Fruit fly (Drosophila melanogaster) whole organism, embryonic: ENCODE measurements around the gene scny.

Experiments used
- Adf1 ChIP-seq: fragments of 200-800 bp; sonication (Bioruptor generic); IDR thresholded peaks from 2 replicates; pipeline ENCODE4 v1.3.6; 2022; ENCODE audit warnings: missing biosample characterization, missing genetic modification characterization
- CG10366 ChIP-seq: fragments of 200-800 bp; sonication (Bioruptor generic); IDR thresholded peaks from 2 replicates; pipeline ENCODE4 v1.3.6; 2022; ENCODE audit warnings: missing biosample characterization, missing genetic modification characterization
- CG10565 ChIP-seq: fragments of 200-800 bp; sonication (Bioruptor generic); optimal IDR thresholded peaks from 3 replicates; lab custom pipeline; 2016; ENCODE audit warnings: missing biosample characterization, mild to moderate bottlenecking, missing genetic modification characterization
- CG12071 ChIP-seq: fragments of 200-800 bp; sonication (Bioruptor generic); optimal IDR thresholded peaks from 3 replicates; lab custom pipeline; 2018; ENCODE audit warnings: missing biosample characterization, mild to moderate bottlenecking, missing genetic modification characterization
- CG14050 ChIP-seq: fragments of 200-800 bp; sonication (Bioruptor generic); IDR thresholded peaks from 3 replicates; pipeline ENCODE4 v1.3.6; 2022; ENCODE audit warnings: missing biosample characterization, missing genetic modification characterization
- CG15073 ChIP-seq: fragments of 200-800 bp; sonication (Bioruptor generic); optimal IDR thresholded peaks from 2 replicates; lab custom pipeline; 2016; ENCODE audit warnings: missing biosample characterization, missing genetic modification characterization
- CG1529 ChIP-seq: fragments of 200-800 bp; sonication (Bioruptor generic); optimal IDR thresholded peaks from 3 replicates; lab custom pipeline; 2018; ENCODE audit warnings: missing biosample characterization, missing genetic modification characterization
- CG16813 ChIP-seq: fragments of 200-800 bp; sonication (Bioruptor generic); IDR thresholded peaks from 3 replicates; pipeline ENCODE4 v1.3.6; 2022; ENCODE audit warnings: missing biosample characterization, missing genetic modification characterization; ENCODE audit not compliant: partially characterized antibody
- CG16863 ChIP-seq: fragments of 200-800 bp; sonication (Bioruptor generic); optimal IDR thresholded peaks from 3 replicates; lab custom pipeline; 2016; ENCODE audit warnings: missing biosample characterization, missing genetic modification characterization
- CG18619 ChIP-seq: fragments of 200-800 bp; sonication (Bioruptor generic); optimal IDR thresholded peaks from 3 replicates; lab custom pipeline; 2017; ENCODE audit warnings: missing biosample characterization, mild to moderate bottlenecking, missing genetic modification characterization
- CG2202 ChIP-seq: fragments of 200-800 bp; sonication (Bioruptor generic); optimal IDR thresholded peaks from 2 replicates; lab custom pipeline; 2018; ENCODE audit warnings: missing biosample characterization, mild to moderate bottlenecking, missing genetic modification characterization
- CG32772 ChIP-seq: fragments of 200-800 bp; sonication (Bioruptor generic); IDR thresholded peaks from 2 replicates; pipeline ENCODE4 v1.3.6; 2022; ENCODE audit warnings: missing biosample characterization, missing genetic modification characterization
- CG3847 ChIP-seq: fragments of 200-800 bp; sonication (Bioruptor generic); IDR thresholded peaks from 2 replicates; pipeline ENCODE4 v1.3.6; 2022; ENCODE audit warnings: missing biosample characterization, missing genetic modification characterization
- CG4282 ChIP-seq: fragments of 200-800 bp; sonication (Bioruptor generic); optimal IDR thresholded peaks from 2 replicates; lab custom pipeline; 2016; ENCODE audit warnings: missing biosample characterization, missing genetic modification characterization
- CG5953 ChIP-seq: fragments of 200-800 bp; sonication (Bioruptor generic); IDR thresholded peaks from 2 replicates; pipeline ENCODE4 v1.3.6; 2022; ENCODE audit warnings: missing biosample characterization, missing genetic modification characterization
- CG6765 ChIP-seq: fragments of 200-800 bp; sonication (Bioruptor generic); optimal IDR thresholded peaks from 3 replicates; lab custom pipeline; 2017; ENCODE audit warnings: missing biosample characterization, mild to moderate bottlenecking, missing genetic modification characterization
- CG9437 ChIP-seq: fragments of 200-800 bp; sonication (Bioruptor generic); optimal IDR thresholded peaks from 2 replicates; lab custom pipeline; 2018; ENCODE audit warnings: missing biosample characterization, mild to moderate bottlenecking, missing genetic modification characterization
- CG9727 ChIP-seq: fragments of 200-800 bp; sonication (Bioruptor generic); optimal IDR thresholded peaks from 3 replicates; lab custom pipeline; 2017; ENCODE audit warnings: missing biosample characterization, mild to moderate bottlenecking, missing genetic modification characterization
- D19B ChIP-seq: fragments of 200-800 bp; sonication (Bioruptor generic); optimal IDR thresholded peaks from 2 replicates; lab custom pipeline; 2017; ENCODE audit warnings: missing biosample characterization, mild to moderate bottlenecking, missing genetic modification characterization
- Dip2 ChIP-seq: fragments of 200-800 bp; sonication (Bioruptor generic); IDR thresholded peaks from 2 replicates; pipeline ENCODE4 v1.3.6; 2022; ENCODE audit warnings: missing biosample characterization, missing genetic modification characterization
- Dp ChIP-seq: fragments of 200-800 bp; sonication (Bioruptor generic); optimal IDR thresholded peaks from 2 replicates; lab custom pipeline; 2018; ENCODE audit warnings: missing biosample characterization, mild to moderate bottlenecking, missing genetic modification characterization, moderate library complexity
- Fer1 ChIP-seq: fragments of 200-800 bp; sonication (Bioruptor generic); optimal IDR thresholded peaks from 2 replicates; lab custom pipeline; 2017; ENCODE audit warnings: missing biosample characterization, mild to moderate bottlenecking, missing genetic modification characterization
- Fer3 ChIP-seq: fragments of 200-800 bp; sonication (Bioruptor generic); optimal IDR thresholded peaks from 2 replicates; lab custom pipeline; 2018; ENCODE audit warnings: missing biosample characterization, mild to moderate bottlenecking, missing genetic modification characterization, moderate library complexity
- HLHmδ ChIP-seq: fragments of 200-800 bp; sonication (Bioruptor generic); optimal IDR thresholded peaks from 2 replicates; lab custom pipeline; 2018; ENCODE audit warnings: missing biosample characterization, mild to moderate bottlenecking, missing genetic modification characterization, moderate library complexity
- Hr3 ChIP-seq: fragments of 200-800 bp; sonication (Bioruptor generic); optimal IDR thresholded peaks from 3 replicates; lab custom pipeline; 2016; ENCODE audit warnings: missing biosample characterization, missing genetic modification characterization
- Hr51 ChIP-seq, 2 experiments: fragments of 200-800 bp; sonication (Bioruptor generic); optimal IDR thresholded peaks; 2 replicates in 1 of 2; 3 replicates in 1 of 2; lab custom pipeline; 2016 to 2018; ENCODE audit warnings: missing biosample characterization in 2 of 2, missing genetic modification characterization in 2 of 2, mild to moderate bottlenecking in 1 of 2, moderate library complexity in 1 of 2
- Jarid2 ChIP-seq: fragments of 200-800 bp; sonication (Bioruptor generic); optimal IDR thresholded peaks from 3 replicates; lab custom pipeline; 2017; ENCODE audit warnings: mild to moderate bottlenecking, missing biosample characterization, missing genetic modification reagents, missing genetic modification characterization
- Mad ChIP-seq: fragments of 200-800 bp; sonication (Bioruptor generic); optimal IDR thresholded peaks from 2 replicates; lab custom pipeline; 2016; ENCODE audit warnings: missing biosample characterization, missing genetic modification characterization
- Meics ChIP-seq: fragments of 200-800 bp; sonication (Bioruptor generic); optimal IDR thresholded peaks from 2 replicates; lab custom pipeline; 2017; ENCODE audit warnings: missing biosample characterization, mild to moderate bottlenecking, missing genetic modification characterization
- NC2β ChIP-seq: fragments of 200-800 bp; sonication (Bioruptor generic); optimal IDR thresholded peaks from 2 replicates; lab custom pipeline; 2016; ENCODE audit warnings: missing biosample characterization, missing genetic modification characterization
- Nf-YB ChIP-seq: fragments of 200-800 bp; sonication (Bioruptor generic); optimal IDR thresholded peaks from 3 replicates; lab custom pipeline; 2019; ENCODE audit warnings: missing biosample characterization, mild to moderate bottlenecking, missing genetic modification characterization, moderate library complexity
- Opbp ChIP-seq: fragments of 200-800 bp; sonication (Bioruptor generic); IDR thresholded peaks from 3 replicates; pipeline ENCODE4 v1.3.6; 2022; ENCODE audit warnings: missing biosample characterization, missing genetic modification characterization; ENCODE audit not compliant: partially characterized antibody
- Rx ChIP-seq: fragments of 200-800 bp; sonication (Bioruptor generic); IDR thresholded peaks from 2 replicates; pipeline ENCODE4 v1.3.6; 2022; ENCODE audit warnings: missing biosample characterization, missing genetic modification characterization
- Sin3A ChIP-seq: fragments of >200 bp; optimal IDR thresholded peaks from 2 replicates; lab custom pipeline; 2018
- Xbp1 ChIP-seq: fragments of 200-800 bp; sonication (Bioruptor generic); optimal IDR thresholded peaks from 3 replicates; lab custom pipeline; 2016; ENCODE audit warnings: missing biosample characterization, mild to moderate bottlenecking, missing genetic modification characterization
- Xrp1 ChIP-seq: fragments of 200-800 bp; sonication (Bioruptor generic); IDR thresholded peaks from 2 replicates; pipeline ENCODE4 v1.3.6; 2022; ENCODE audit warnings: missing biosample characterization, missing genetic modification characterization
- bigmax ChIP-seq: fragments of 200-800 bp; sonication (Bioruptor generic); optimal IDR thresholded peaks from 2 replicates; lab custom pipeline; 2018; ENCODE audit warnings: missing biosample characterization, mild to moderate bottlenecking, missing genetic modification characterization
- bowl ChIP-seq: fragments of 200-800 bp; sonication (Bioruptor generic); IDR thresholded peaks from 2 replicates; pipeline ENCODE4 v1.3.6; 2022; ENCODE audit warnings: missing biosample characterization, missing genetic modification characterization
- dimm ChIP-seq: fragments of 200-800 bp; sonication (Bioruptor generic); IDR thresholded peaks from 2 replicates; pipeline ENCODE4 v1.3.6; 2022; ENCODE audit warnings: missing biosample characterization, missing genetic modification characterization
- fd96Cb ChIP-seq: fragments of 200-800 bp; sonication (Bioruptor generic); optimal IDR thresholded peaks from 2 replicates; lab custom pipeline; 2018; ENCODE audit warnings: missing biosample characterization, mild to moderate bottlenecking, missing genetic modification characterization, moderate library complexity
- grau ChIP-seq: fragments of 200-800 bp; optimal IDR thresholded peaks from 3 replicates; lab custom pipeline; 2019; ENCODE audit warnings: missing biosample characterization, mild to moderate bottlenecking, missing genetic modification characterization, moderate library complexity
- jing ChIP-seq: fragments of 200-800 bp; sonication (Bioruptor generic); optimal IDR thresholded peaks from 2 replicates; lab custom pipeline; 2018; ENCODE audit warnings: missing biosample characterization, mild to moderate bottlenecking, missing genetic modification characterization
- kay ChIP-seq: fragments of 200-800 bp; sonication (Bioruptor generic); optimal IDR thresholded peaks from 2 replicates; lab custom pipeline; 2016; ENCODE audit warnings: missing biosample characterization, missing genetic modification characterization
- nerfin-1 ChIP-seq: fragments of 200-800 bp; sonication (Bioruptor generic); optimal IDR thresholded peaks from 3 replicates; lab custom pipeline; 2019; ENCODE audit warnings: missing biosample characterization, mild to moderate bottlenecking, missing genetic modification characterization, moderate library complexity
- nom ChIP-seq: fragments of 200-800 bp; sonication (Bioruptor generic); optimal IDR thresholded peaks from 2 replicates; lab custom pipeline; 2017; ENCODE audit warnings: missing biosample characterization, missing genetic modification characterization, mild to moderate bottlenecking, moderate library complexity, missing genetic modification reagents
- oc ChIP-seq: fragments of 200-800 bp; sonication (Bioruptor generic); optimal IDR thresholded peaks from 2 replicates; lab custom pipeline; 2018; ENCODE audit warnings: missing biosample characterization, mild to moderate bottlenecking, missing genetic modification characterization, moderate library complexity
- pzg ChIP-seq: fragments of 200-800 bp; sonication (Bioruptor generic); optimal IDR thresholded peaks from 3 replicates; lab custom pipeline; 2018; ENCODE audit warnings: missing biosample characterization, mild to moderate bottlenecking, missing genetic modification characterization, moderate library complexity
- repo ChIP-seq: fragments of 200-800 bp; sonication (Bioruptor generic); optimal IDR thresholded peaks from 2 replicates; lab custom pipeline; 2016; ENCODE audit warnings: missing biosample characterization, missing genetic modification characterization
- sc ChIP-seq, 3 experiments: fragments of >200 bp in 2 of 3; fragments of 200-800 bp in 1 of 3; sonication (Bioruptor generic) in 1 of 3; optimal IDR thresholded peaks; 2 replicates in 2 of 3; 3 replicates in 1 of 3; lab custom pipeline; 2017; ENCODE audit warnings: mild to moderate bottlenecking in 1 of 3, missing biosample characterization in 1 of 3, missing genetic modification characterization in 1 of 3, missing genetic modification reagents in 1 of 3

scny gene

dm6 chr3L:5823763-5824445 is 55.1 kb downstream of the scny start (continued):
- TF ChIP-seq Hr51 (GFP tag; optimal IDR thresholded peaks at IDR 0.05; lab: Kevin White, UChicago) = peak; percentile 60 to 80
- peak; percentile 88 for TF ChIP-seq HLHmδ (GFP tag; lab: Kevin White, UChicago)
- peak; percentile 90 for TF ChIP-seq CG9437 (GFP tag; lab: Kevin White, UChicago)
- TF ChIP-seq Meics = peak; percentile 78
- TF ChIP-seq D19B = peak; percentile 36
- TF ChIP-seq CG10366 = peak; percentile 55
- peak; percentile 78 for TF ChIP-seq repo (GFP tag; lab: Kevin White, UChicago)
- peak; percentile 80 for TF ChIP-seq CG18619
- peak; percentile 87 for TF ChIP-seq oc (tag; lab: Kevin White, UChicago)
- TF ChIP-seq Jarid2 (GFP tag; lab: Kevin White, UChicago) = peak; percentile 79
- peak; percentile 44 for TF ChIP-seq CG6765
- no peak for TF ChIP-seq Sin3A (lab: Kevin White, UChicago)
- TF ChIP-seq CG3847 (GFP tag; lab: Robert Waterston, UW) = no peak
- TF ChIP-seq CG4282 (GFP tag; lab: Kevin White, UChicago) = peak; percentile 46
- no peak for TF ChIP-seq CG16813 (GFP tag; lab: Robert Waterston, UW)
- peak; percentile 75 for TF ChIP-seq Mad (GFP tag; lab: Kevin White, UChicago)
- peak; percentile 86 for TF ChIP-seq Xrp1
- peak; percentile 84 for TF ChIP-seq Fer1 (GFP tag; lab: Kevin White, UChicago)
- TF ChIP-seq kay (GFP tag; lab: Kevin White, UChicago) = peak; percentile 53
- TF ChIP-seq Opbp = no peak
- peak; percentile 57 for TF ChIP-seq bigmax (GFP tag; lab: Kevin White, UChicago)
- peak; percentile 93 for TF ChIP-seq CG12071
- TF ChIP-seq Adf1 (GFP tag; lab: Robert Waterston, UW) = no peak
- no peak for TF ChIP-seq nom (GFP tag; lab: Kevin White, UChicago)
- peak; percentile 80 for TF ChIP-seq fd96Cb
- peak; percentile 17; the same call in 1 of the 2 replicates for TF ChIP-seq CG32772 (GFP tag; lab: Robert Waterston, UW)
- TF ChIP-seq sc (optimal IDR thresholded peaks at IDR 0.05; lab: Kevin White, UChicago) = no peak
- peak; percentile 91 for TF ChIP-seq sc (GFP tag; optimal IDR thresholded peaks at IDR 0.05; lab: Kevin White, UChicago)
- TF ChIP-seq Nf-YB = peak; percentile 72
- TF ChIP-seq CG9727 (GFP tag; lab: Kevin White, UChicago) = peak; percentile 93
- TF ChIP-seq dimm (GFP tag; lab: Robert Waterston, UW) = no peak
- no peak for TF ChIP-seq CG15073 (GFP tag; lab: Kevin White, UChicago)
- TF ChIP-seq nerfin-1 (tag; lab: Kevin White, UChicago) = peak; percentile 84
- TF ChIP-seq grau = peak; percentile 61
- peak; percentile 76 for TF ChIP-seq Fer3 (tag; lab: Kevin White, UChicago)
- TF ChIP-seq CG14050 (GFP tag; lab: Robert Waterston, UW) = peak; percentile 58
- TF ChIP-seq CG16863 = peak; percentile 90
- peak; percentile 44 for TF ChIP-seq Xbp1
- TF ChIP-seq NC2β = peak; percentile 88
- TF ChIP-seq CG1529 = peak; percentile 82
- no peak for TF ChIP-seq Dip2 (GFP tag; lab: Robert Waterston, UW)
- no peak for TF ChIP-seq pzg (GFP tag; lab: Kevin White, UChicago)
- no peak for TF ChIP-seq bowl
- TF ChIP-seq jing = peak; percentile 77
- TF ChIP-seq Rx (GFP tag; lab: Robert Waterston, UW) = no peak
- TF ChIP-seq Hr3 (GFP tag; lab: Kevin White, UChicago) = peak; percentile 63
- no peak for TF ChIP-seq Dp (GFP tag; lab: Kevin White, UChicago)
- peak; percentile 92 for TF ChIP-seq CG2202 (tag; lab: Kevin White, UChicago)
- TF ChIP-seq CG5953 (GFP tag; lab: Robert Waterston, UW) = peak; percentile 67; the same call in 1 of the 2 replicates
- TF ChIP-seq CG10565 (GFP tag; lab: Kevin White, UChicago) = peak; percentile 45
